Fruit fly (Drosophila melanogaster): Measurements from ENCODE around the gene CG15201.

CG15201 gene

dm6 chrX:11153413-11153812 is 9.5 kb downstream of the CG15201 start:
- TF ChIP-seq Sin3A (optimal IDR thresholded peaks at IDR 0.05) (no peak), Myc (optimal IDR thresholded peaks at IDR 0.05) (no peak), insv (optimal IDR thresholded peaks at IDR 0.05) (no peak), h (optimal IDR thresholded peaks at IDR 0.05) (no peak), ttk (optimal IDR thresholded peaks at IDR 0.05) (no peak)

- no peak for TF ChIP-seq ttk (optimal IDR thresholded peaks at IDR 0.05)
- peak; percentile 96 for TF ChIP-seq psq (optimal IDR thresholded peaks at IDR 0.05)
These were observed 10.0 kb downstream of the CG15201 start, which contains the start of the genes rtv and Dlic for dm6 chrX:11153826-11154510. Gene rtv (minus strand): TSS chrX:11153990. Gene Dlic (plus strand): TSS chrX:11154421.

- TF ChIP-seq Myc (optimal IDR thresholded peaks at IDR 0.05) (no peak), insv (optimal IDR thresholded peaks at IDR 0.05) (no peak), Sin3A (optimal IDR thresholded peaks at IDR 0.05) (no peak), psq (optimal IDR thresholded peaks at IDR 0.05) (no peak), ttk (optimal IDR thresholded peaks at IDR 0.05) (no peak), h (optimal IDR thresholded peaks at IDR 0.05) (no peak)
These were observed 10.7 kb downstream of the CG15201 start for dm6 chrX:11154511-11155197.

- TF ChIP-seq psq (optimal IDR thresholded peaks at IDR 0.05) (no peak), ttk (optimal IDR thresholded peaks at IDR 0.05) (no peak), Sin3A (optimal IDR thresholded peaks at IDR 0.05) (no peak), Myc (optimal IDR thresholded peaks at IDR 0.05) (no peak), h (optimal IDR thresholded peaks at IDR 0.05) (no peak), insv (optimal IDR thresholded peaks at IDR 0.05) (no peak)
These were observed 12.1 kb downstream of the CG15201 start for dm6 chrX:11155808-11156589.

- no peak for TF ChIP-seq ttk (optimal IDR thresholded peaks at IDR 0.05)
- TF ChIP-seq Sin3A (optimal IDR thresholded peaks at IDR 0.05) = no peak
- no peak for TF ChIP-seq Myc (optimal IDR thresholded peaks at IDR 0.05)
- no peak for TF ChIP-seq h (optimal IDR thresholded peaks at IDR 0.05)
- TF ChIP-seq psq (optimal IDR thresholded peaks at IDR 0.05) = no peak
- no peak for TF ChIP-seq insv (optimal IDR thresholded peaks at IDR 0.05)
These were observed 16.0 kb downstream of the CG15201 start, which contains the start of gene CG32668 for dm6 chrX:11159710-11160446. Gene CG32668 (minus strand): TSS chrX:11159760.

dm6 chrX:11168958-11169357 is 25.0 kb downstream of the CG15201 start, which contains the start of gene Antdh:
Gene Antdh (minus strand): TSS chrX:11169058.
- no peak for TF ChIP-seq Sin3A (optimal IDR thresholded peaks at IDR 0.05)
- TF ChIP-seq insv (optimal IDR thresholded peaks at IDR 0.05) = no peak
- TF ChIP-seq ttk (optimal IDR thresholded peaks at IDR 0.05) = no peak
- no peak for TF ChIP-seq psq (optimal IDR thresholded peaks at IDR 0.05)
- TF ChIP-seq h (optimal IDR thresholded peaks at IDR 0.05) = no peak
- no peak for TF ChIP-seq Myc (optimal IDR thresholded peaks at IDR 0.05)

dm6 chrX:11170578-11170977 is 26.7 kb downstream of the CG15201 start, which contains the start of gene CG1394:
Gene CG1394 (minus strand): TSS chrX:11170678.
- TF ChIP-seq h (optimal IDR thresholded peaks at IDR 0.05) (no peak), Myc (optimal IDR thresholded peaks at IDR 0.05) (no peak), insv (optimal IDR thresholded peaks at IDR 0.05) (no peak), psq (optimal IDR thresholded peaks at IDR 0.05) (no peak), Sin3A (optimal IDR thresholded peaks at IDR 0.05) (no peak), ttk (optimal IDR thresholded peaks at IDR 0.05) (no peak)

- TF ChIP-seq insv (optimal IDR thresholded peaks at IDR 0.05) (no peak), Sin3A (optimal IDR thresholded peaks at IDR 0.05) (no peak), h (optimal IDR thresholded peaks at IDR 0.05) (no peak), psq (optimal IDR thresholded peaks at IDR 0.05) (no peak), Myc (optimal IDR thresholded peaks at IDR 0.05) (no peak), ttk (optimal IDR thresholded peaks at IDR 0.05) (no peak)
These were observed 32.2 kb downstream of the CG15201 start for dm6 chrX:11176073-11176472.

- TF ChIP-seq h (optimal IDR thresholded peaks at IDR 0.05) (no peak), insv (optimal IDR thresholded peaks at IDR 0.05) (no peak), Sin3A (optimal IDR thresholded peaks at IDR 0.05) (no peak), ttk (optimal IDR thresholded peaks at IDR 0.05) (no peak), psq (optimal IDR thresholded peaks at IDR 0.05) (no peak), Myc (optimal IDR thresholded peaks at IDR 0.05) (no peak)
These were observed 38.7 kb downstream of the CG15201 start, which contains the start of gene CG15200 for dm6 chrX:11182631-11183030. Gene CG15200 (plus strand): TSS chrX:11182931.

All from Kc167 (cell line).